Worm (Caenorhabditis elegans) whole organism, young adult: Measurements from ENCODE around the gene xpf-1.

Experiments used
- C06A6.2 ChIP-seq: fragments of 200-800 bp; sonication (Bioruptor generic); conservative IDR thresholded peaks from 2 replicates; pipeline ENCODE4 v1.3.6; 2022; ENCODE audit warnings: missing genetic modification characterization, missing compliant biosample characterization
- C17E4.6 ChIP-seq: fragments of 200-800 bp; sonication (Bioruptor generic); IDR thresholded peaks from 2 replicates; pipeline ENCODE4 v1.3.6; 2022; ENCODE audit warnings: missing genetic modification reagents, missing genetic modification characterization, missing compliant biosample characterization
- D2030.7 ChIP-seq: fragments of 200-800 bp; sonication (Bioruptor generic); IDR thresholded peaks from 2 replicates; pipeline ENCODE4 v1.3.6; 2022; ENCODE audit warnings: missing genetic modification reagents, missing genetic modification characterization, missing compliant biosample characterization
- F23B12.7 ChIP-seq: sonication (generic microtip); optimal IDR thresholded peaks from 2 replicates; lab custom pipeline; 2017; ENCODE audit warnings: missing genetic modification characterization, mild to moderate bottlenecking, missing compliant biosample characterization, antibody characterized with exemption, moderate library complexity; ENCODE audit not compliant: insufficient read depth
- F37B4.10 ChIP-seq: fragments of 200-800 bp; sonication (Bioruptor generic); IDR thresholded peaks from 2 replicates; pipeline ENCODE4 v1.3.6; 2022; ENCODE audit warnings: missing genetic modification characterization, missing compliant biosample characterization
- F49E8.2 ChIP-seq: sonication (generic microtip); optimal IDR thresholded peaks from 3 replicates; lab custom pipeline; 2017; ENCODE audit warnings: missing genetic modification characterization, mild to moderate bottlenecking, missing compliant biosample characterization, antibody characterized with exemption, moderate library complexity; ENCODE audit not compliant: insufficient read depth
- K12H6.12 ChIP-seq: fragments of 200-800 bp; sonication (Bioruptor generic); optimal IDR thresholded peaks from 2 replicates; lab custom pipeline; 2018; ENCODE audit warnings: mild to moderate bottlenecking, missing genetic modification characterization, missing compliant biosample characterization
- T07F8.4 ChIP-seq: sonication (generic microtip); optimal IDR thresholded peaks from 2 replicates; lab custom pipeline; 2016; ENCODE audit warnings: mild to moderate bottlenecking, missing genetic modification characterization, moderate library complexity, missing compliant biosample characterization
- atf-7 ChIP-seq: sonication (generic microtip); optimal IDR thresholded peaks from 2 replicates; lab custom pipeline; 2017; ENCODE audit warnings: mild to moderate bottlenecking, missing genetic modification characterization, missing compliant biosample characterization
- athp-1 ChIP-seq: sonication (generic microtip); optimal IDR thresholded peaks from 2 replicates; lab custom pipeline; 2017; ENCODE audit warnings: mild to moderate bottlenecking, missing genetic modification characterization, missing compliant biosample characterization
- attf-5 ChIP-seq: fragments of 200-800 bp; sonication (Bioruptor generic); optimal IDR thresholded peaks from 2 replicates; lab custom pipeline; 2018; ENCODE audit warnings: mild to moderate bottlenecking, missing genetic modification characterization, missing compliant biosample characterization
- cebp-1 ChIP-seq, 2 experiments: fragments of 200-800 bp in 1 of 2; sonication (Bioruptor generic) in 1 of 2; sonication (generic microtip) in 1 of 2; IDR thresholded peaks in 1 of 2; optimal IDR thresholded peaks in 1 of 2; 2 replicates each; pipeline versions ENCODE4 v1.3.6 to Lab custom; 2017 to 2022; ENCODE audit warnings: missing compliant biosample characterization in 2 of 2, missing genetic modification characterization in 2 of 2, mild to moderate bottlenecking in 1 of 2, missing genetic modification reagents in 1 of 2, moderate library complexity in 1 of 2
- ceh-27 ChIP-seq: fragments of 200-800 bp; sonication (Bioruptor generic); optimal IDR thresholded peaks from 2 replicates; lab custom pipeline; 2018; ENCODE audit warnings: mild to moderate bottlenecking, missing genetic modification characterization, moderate library complexity, missing compliant biosample characterization
- ceh-79 ChIP-seq: sonication (generic microtip); optimal IDR thresholded peaks from 2 replicates; lab custom pipeline; 2017; ENCODE audit warnings: mild to moderate bottlenecking, missing genetic modification characterization, missing compliant biosample characterization
- chd-7 ChIP-seq: sonication (generic microtip); optimal IDR thresholded peaks from 2 replicates; lab custom pipeline; 2016; ENCODE audit warnings: mild to moderate bottlenecking, missing genetic modification characterization, moderate library complexity, missing compliant biosample characterization
- dpff-1 ChIP-seq: sonication (generic microtip); optimal IDR thresholded peaks from 2 replicates; lab custom pipeline; 2017; ENCODE audit warnings: mild to moderate bottlenecking, missing genetic modification characterization, missing compliant biosample characterization
- efl-1 ChIP-seq: fragments of 150-350 bp; optimal IDR thresholded peaks from 2 replicates; lab custom pipeline; 2014; ENCODE audit warnings: missing biosample characterization, missing genetic modification reagents, missing genetic modification characterization
- ekl-4 ChIP-seq: fragments of 200-800 bp; sonication (Bioruptor generic); IDR thresholded peaks from 2 replicates; pipeline ENCODE4 v1.3.6; 2022; ENCODE audit warnings: missing genetic modification reagents, missing genetic modification characterization, missing compliant biosample characterization
- gei-17 ChIP-seq: fragments of 200-800 bp; sonication (Bioruptor generic); optimal IDR thresholded peaks from 2 replicates; lab custom pipeline; 2018; ENCODE audit warnings: mild to moderate bottlenecking, missing genetic modification characterization, missing compliant biosample characterization
- hlh-12 ChIP-seq: sonication (generic microtip); optimal IDR thresholded peaks from 2 replicates; lab custom pipeline; 2016; ENCODE audit warnings: missing genetic modification characterization, missing compliant biosample characterization
- hmg-1.2 ChIP-seq: fragments of 200-800 bp; sonication (Bioruptor generic); IDR thresholded peaks from 2 replicates; pipeline ENCODE4 v1.3.6; 2022; ENCODE audit warnings: missing genetic modification reagents, missing genetic modification characterization, missing compliant biosample characterization
- let-526 ChIP-seq: fragments of 200-800 bp; sonication (Bioruptor generic); IDR thresholded peaks from 2 replicates; pipeline ENCODE4 v1.3.6; 2022; ENCODE audit warnings: missing genetic modification reagents, missing genetic modification characterization, missing compliant biosample characterization
- lin-35 ChIP-seq, 3 experiments: fragments of 150-350 bp in 2 of 3; sonication (generic microtip) in 1 of 3; optimal IDR thresholded peaks; 2 replicates each; lab custom pipeline; 2014 to 2018; ENCODE audit warnings: missing biosample characterization in 3 of 3, missing genetic modification characterization in 3 of 3, missing genetic modification reagents in 3 of 3
- lin-54 ChIP-seq: fragments of 200-800 bp; sonication (Bioruptor generic); optimal IDR thresholded peaks from 2 replicates; lab custom pipeline; 2018; ENCODE audit warnings: mild to moderate bottlenecking, missing genetic modification characterization, missing compliant biosample characterization
- lir-1 ChIP-seq: fragments of 200-800 bp; sonication (Bioruptor generic); conservative IDR thresholded peaks from 2 replicates; pipeline ENCODE4 v1.3.6; 2022; ENCODE audit warnings: missing genetic modification reagents, missing genetic modification characterization, missing compliant biosample characterization
- lsl-1 ChIP-seq: fragments of 200-800 bp; sonication (Bioruptor generic); optimal IDR thresholded peaks from 2 replicates; lab custom pipeline; 2018; ENCODE audit warnings: mild to moderate bottlenecking, missing genetic modification characterization, moderate library complexity, missing compliant biosample characterization
- madf-3 ChIP-seq: fragments of 200-800 bp; sonication (Bioruptor generic); IDR thresholded peaks from 2 replicates; pipeline ENCODE4 v1.3.6; 2022; ENCODE audit warnings: missing genetic modification reagents, missing genetic modification characterization, missing compliant biosample characterization
- madf-6 ChIP-seq: fragments of 200-800 bp; sonication (Bioruptor generic); IDR thresholded peaks from 2 replicates; pipeline ENCODE4 v1.3.6; 2022; ENCODE audit warnings: missing genetic modification reagents, missing genetic modification characterization, missing compliant biosample characterization
- nfya-1 ChIP-seq: sonication (generic microtip); optimal IDR thresholded peaks from 2 replicates; lab custom pipeline; 2017; ENCODE audit warnings: antibody characterized with exemption, missing compliant biosample characterization, missing genetic modification characterization, borderline replicate concordance; ENCODE audit not compliant: insufficient read depth
- sea-2 ChIP-seq: fragments of 200-800 bp; sonication (Bioruptor generic); IDR thresholded peaks from 2 replicates; pipeline ENCODE4 v1.3.6; 2022; ENCODE audit warnings: missing genetic modification characterization, missing compliant biosample characterization
- snpc-1.1 ChIP-seq: sonication (generic microtip); optimal IDR thresholded peaks from 2 replicates; lab custom pipeline; 2017; ENCODE audit warnings: missing genetic modification characterization, mild to moderate bottlenecking, missing compliant biosample characterization, antibody characterized with exemption, moderate library complexity, missing genotype, missing genetic modification reagents; ENCODE audit not compliant: insufficient read depth
- unc-62 ChIP-seq: fragments of 150-350 bp; optimal IDR thresholded peaks from 2 replicates; lab custom pipeline; 2014; ENCODE audit warnings: missing biosample characterization, missing genetic modification reagents, missing genetic modification characterization
- ztf-22 ChIP-seq: fragments of 200-800 bp; sonication (Bioruptor generic); optimal IDR thresholded peaks from 2 replicates; lab custom pipeline; 2018; ENCODE audit warnings: mild to moderate bottlenecking, missing genetic modification characterization, moderate library complexity, missing compliant biosample characterization
- ztf-25 ChIP-seq: fragments of 200-800 bp; sonication (Bioruptor generic); IDR thresholded peaks from 2 replicates; pipeline ENCODE4 v1.3.6; 2022; ENCODE audit warnings: missing genetic modification reagents, missing genetic modification characterization, missing compliant biosample characterization
- ztf-6 ChIP-seq: fragments of 200-800 bp; sonication (Bioruptor generic); IDR thresholded peaks from 2 replicates; pipeline ENCODE4 v1.3.6; 2022; ENCODE audit warnings: missing genetic modification reagents, missing genetic modification characterization, missing compliant biosample characterization

xpf-1 gene

DNA sequence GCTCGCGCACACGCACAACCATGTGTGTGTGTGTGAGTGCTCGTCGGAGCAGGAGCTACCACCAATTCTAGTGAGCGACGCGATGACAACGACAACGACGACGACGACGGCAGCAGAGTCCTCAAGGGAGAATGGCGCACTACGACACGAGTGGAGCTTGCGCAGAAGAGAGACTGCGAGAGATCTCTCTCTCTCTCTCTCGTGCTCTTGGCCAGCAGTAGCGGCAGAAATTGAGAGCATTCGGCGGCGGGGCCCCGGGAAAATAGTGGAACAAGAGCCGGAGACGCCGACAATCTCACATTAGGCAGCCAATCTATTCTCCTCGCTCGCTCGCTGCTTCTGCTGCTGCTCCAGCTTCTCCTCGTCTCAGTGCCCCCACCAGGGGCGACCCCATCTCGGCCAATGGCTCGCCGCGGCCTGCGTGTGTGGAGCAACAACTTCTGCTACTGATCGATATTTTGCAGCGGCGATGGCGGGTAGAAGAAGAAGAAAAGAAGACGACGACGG is 50.9 kb downstream of the xpf-1 start (continued):
- TF ChIP-seq F37B4.10 = 0 out of 2 replicates have a peak, but pooled peaks have one; percentile 48
- TF ChIP-seq K12H6.12 (tag; lab: Kevin White, UChicago) = peak; percentile 78
- peak; percentile 8 for TF ChIP-seq ceh-27 (GFP tag; lab: Kevin White, UChicago)
- peak; percentile 10 for TF ChIP-seq T07F8.4 (tag; lab: Kevin White, UChicago)
- TF ChIP-seq chd-7 = peak; percentile 40
- no peak for TF ChIP-seq attf-5 (GFP tag; lab: Kevin White, UChicago)
- peak; percentile 39 for TF ChIP-seq hmg-1.2 (GFP tag; lab: Robert Waterston, UW)
- TF ChIP-seq C06A6.2 (GFP tag; lab: Robert Waterston, UW) = 0 out of 2 replicates have a peak, but pooled peaks have one; percentile 16
- TF ChIP-seq unc-62 (GFP tag; lab: Kevin White, UChicago) = no peak
- no peak for TF ChIP-seq ztf-6 (GFP tag; lab: Robert Waterston, UW)

DNA sequence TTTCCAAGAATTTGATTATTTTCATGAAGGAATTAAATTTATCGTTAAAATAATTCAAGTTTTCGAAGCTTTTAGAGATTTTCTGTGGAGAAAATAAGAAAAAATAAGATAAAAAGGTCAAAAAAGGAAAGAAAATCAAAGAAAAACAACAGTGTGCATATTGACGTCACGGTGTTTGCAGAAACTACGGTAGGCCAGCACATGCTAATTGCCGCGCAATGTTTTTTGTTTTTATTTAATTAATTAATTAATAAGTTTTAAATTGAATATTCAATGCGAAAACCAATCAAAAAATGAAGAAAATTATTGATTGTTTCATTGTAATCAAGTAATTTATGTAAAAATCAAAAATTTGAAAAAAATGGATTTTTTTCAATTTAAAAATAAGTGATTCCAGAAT is 51.9 kb downstream of the xpf-1 start:
- TF ChIP-seq lin-35 (GFP tag; optimal IDR thresholded peaks at IDR 0.05; lab: Kevin White, UChicago) (no peak), cebp-1 (GFP tag; IDR thresholded peaks at IDR 0.05; lab: Robert Waterston, UW) (no peak), cebp-1 (tag; optimal IDR thresholded peaks at IDR 0.05; lab: Kevin White, UChicago) (no peak), F37B4.10 (no peak), snpc-1.1 (no peak), atf-7 (no peak), D2030.7 (0 out of 2 replicates have a peak, but pooled peaks have one; percentile 13), gei-17 (GFP tag; lab: Kevin White, UChicago) (no peak), nfya-1 (tag; lab: Kevin White, UChicago) (no peak), F49E8.2 (tag; lab: Kevin White, UChicago) (no peak), ekl-4 (GFP tag; lab: Robert Waterston, UW) (no peak), ceh-79 (tag; lab: Kevin White, UChicago) (no peak), F23B12.7 (tag; lab: Kevin White, UChicago) (peak; percentile 1), lsl-1 (GFP tag; lab: Kevin White, UChicago) (peak; percentile 67), dpff-1 (tag; lab: Kevin White, UChicago) (no peak), lin-54 (GFP tag; lab: Kevin White, UChicago) (no peak), ztf-25 (GFP tag; lab: Robert Waterston, UW) (no peak), athp-1 (peak; percentile 27), ztf-6 (GFP tag; lab: Robert Waterston, UW) (no peak), lir-1 (GFP tag; lab: Robert Waterston, UW) (no peak), madf-6 (GFP tag; lab: Robert Waterston, UW) (peak; percentile 39; the same call in 1 of the 2 replicates), ztf-22 (GFP tag; lab: Kevin White, UChicago) (no peak), C17E4.6 (GFP tag; lab: Robert Waterston, UW) (no peak), hlh-12 (tag; lab: Kevin White, UChicago) (no peak)

DNA sequence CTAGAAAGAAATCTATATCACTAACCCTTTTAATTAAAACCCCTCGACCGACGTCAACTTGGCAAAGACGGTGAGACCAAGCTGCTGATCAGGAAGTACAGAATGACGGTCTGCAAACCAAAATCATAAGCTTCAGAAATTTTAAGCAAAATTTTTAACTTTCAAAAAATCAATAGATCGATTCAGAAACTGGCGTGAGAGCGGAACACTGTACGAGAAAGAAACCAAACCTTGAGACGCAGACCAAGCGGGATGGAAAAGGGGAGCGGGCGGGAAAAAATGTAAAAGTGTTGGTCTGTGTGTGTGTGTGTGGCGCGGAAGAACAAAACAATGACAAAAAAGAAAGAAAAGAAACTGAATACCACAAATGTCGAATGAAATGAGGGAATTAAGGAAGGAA is 52.5 kb downstream of the xpf-1 start, which contains the start of the genes F44E5.17 and gpb-1:
Gene F44E5.17 (minus strand): TSS at position 101 of the 400 bp plus-strand sequence.
Gene gpb-1 (minus strand): TSS at position 118 of the 400 bp plus-strand sequence.
- no peak for TF ChIP-seq sea-2 (GFP tag; lab: Robert Waterston, UW)
- TF ChIP-seq nfya-1 (tag; lab: Kevin White, UChicago) = no peak
- peak; percentile 11; the same call in 1 of the 2 replicates for TF ChIP-seq hmg-1.2 (GFP tag; lab: Robert Waterston, UW)
- peak; percentile 6 for TF ChIP-seq efl-1 (GFP tag; lab: Kevin White, UChicago)
- no peak for TF ChIP-seq madf-3 (GFP tag; lab: Robert Waterston, UW)
- no peak for TF ChIP-seq let-526 (GFP tag; lab: Robert Waterston, UW)
- TF ChIP-seq, all 124 proteins: peak for 2
